Worm (Caenorhabditis elegans) whole organism, L4/young adult: ENCODE measurements around the gene trul-1.

ENCODE experiments used
- W03F9.2 ChIP-seq: fragments of 150-350 bp; optimal IDR thresholded peaks from 2 replicates; lab custom pipeline; 2014; ENCODE audit warnings: missing biosample characterization, missing genetic modification characterization
- dao-5 ChIP-seq: sonication (generic microtip); optimal IDR thresholded peaks from 2 replicates; lab custom pipeline; 2016; ENCODE audit warnings: missing genotype, missing genetic modification characterization, moderate library complexity, missing compliant biosample characterization
- him-1 ChIP-seq: sonication (generic microtip); optimal IDR thresholded peaks from 2 replicates; lab custom pipeline; 2016; ENCODE audit warnings: missing genotype, missing genetic modification reagents, missing genetic modification characterization, missing compliant biosample characterization

DNA sequence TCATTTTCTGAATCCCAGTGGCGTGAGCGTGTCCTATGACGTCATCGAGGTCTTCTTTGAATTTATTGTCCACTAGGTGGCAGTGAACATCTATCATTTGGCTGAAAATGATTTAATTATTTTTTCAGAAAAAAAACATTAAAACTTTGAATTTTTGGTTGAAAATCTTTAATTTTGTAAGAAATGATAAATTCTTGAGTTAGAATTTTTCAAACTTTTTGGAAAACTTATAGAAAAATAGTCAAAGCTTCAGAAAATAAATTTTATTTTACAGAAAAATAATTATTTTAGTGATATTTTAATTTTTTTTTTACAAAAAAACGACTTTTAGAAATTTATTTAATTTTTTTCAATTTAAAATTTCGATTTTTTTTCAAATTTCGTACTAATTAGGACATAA lies 3.7 kb downstream of the trul-1 start, which contains the start of gene B0432.8:
- TF ChIP-seq dao-5 (tag; lab: Kevin White, UChicago) (no peak), him-1 (tag; lab: Kevin White, UChicago) (no peak), W03F9.2 (tag; lab: Kevin White, UChicago) (no peak)
